Worm (Caenorhabditis elegans) whole organism, young adult: ENCODE results near the gene tth-1.

Source experiments
- B0019.2 ChIP-seq: fragments of 200-800 bp; sonication (Bioruptor generic); conservative IDR thresholded peaks from 2 replicates; pipeline ENCODE4 v1.3.6; 2022; ENCODE audit warnings: missing genetic modification reagents, missing genetic modification characterization, missing compliant biosample characterization
- C06A6.2 ChIP-seq: fragments of 200-800 bp; sonication (Bioruptor generic); conservative IDR thresholded peaks from 2 replicates; pipeline ENCODE4 v1.3.6; 2022; ENCODE audit warnings: missing genetic modification characterization, missing compliant biosample characterization
- F22D6.2 ChIP-seq: sonication (generic microtip); optimal IDR thresholded peaks from 2 replicates; lab custom pipeline; 2016; ENCODE audit warnings: mild to moderate bottlenecking, missing genetic modification characterization, missing compliant biosample characterization
- F23B12.7 ChIP-seq: sonication (generic microtip); optimal IDR thresholded peaks from 2 replicates; lab custom pipeline; 2017; ENCODE audit warnings: missing genetic modification characterization, mild to moderate bottlenecking, missing compliant biosample characterization, antibody characterized with exemption, moderate library complexity; ENCODE audit not compliant: insufficient read depth
- F37B4.10 ChIP-seq: fragments of 200-800 bp; sonication (Bioruptor generic); IDR thresholded peaks from 2 replicates; pipeline ENCODE4 v1.3.6; 2022; ENCODE audit warnings: missing genetic modification characterization, missing compliant biosample characterization
- F49E8.2 ChIP-seq: sonication (generic microtip); optimal IDR thresholded peaks from 3 replicates; lab custom pipeline; 2017; ENCODE audit warnings: missing genetic modification characterization, mild to moderate bottlenecking, missing compliant biosample characterization, antibody characterized with exemption, moderate library complexity; ENCODE audit not compliant: insufficient read depth
- F55B11.4 ChIP-seq: sonication (generic microtip); optimal IDR thresholded peaks from 2 replicates; lab custom pipeline; 2016; ENCODE audit warnings: missing compliant biosample characterization, missing genetic modification characterization, borderline replicate concordance; ENCODE audit not compliant: insufficient read depth
- K12H6.12 ChIP-seq: fragments of 200-800 bp; sonication (Bioruptor generic); optimal IDR thresholded peaks from 2 replicates; lab custom pipeline; 2018; ENCODE audit warnings: mild to moderate bottlenecking, missing genetic modification characterization, missing compliant biosample characterization
- T26A5.8 ChIP-seq: sonication (generic microtip); optimal IDR thresholded peaks from 2 replicates; lab custom pipeline; 2016; ENCODE audit warnings: missing genetic modification characterization, missing compliant biosample characterization
- Y53G8AR.9 ChIP-seq: fragments of 200-800 bp; sonication (Bioruptor generic); conservative IDR thresholded peaks from 2 replicates; pipeline ENCODE4 v1.3.6; 2022; ENCODE audit warnings: missing genetic modification reagents, missing genetic modification characterization, missing compliant biosample characterization
- ZK185.1 ChIP-seq: sonication (generic microtip); optimal IDR thresholded peaks from 2 replicates; lab custom pipeline; 2016; ENCODE audit warnings: mild to moderate bottlenecking, missing genetic modification characterization, missing compliant biosample characterization; ENCODE audit not compliant: poor library complexity, severe bottlenecking
- aptf-3 ChIP-seq: fragments of 200-800 bp; sonication (Bioruptor generic); IDR thresholded peaks from 2 replicates; pipeline ENCODE4 v1.3.6; 2022; ENCODE audit warnings: missing genetic modification characterization, missing compliant biosample characterization
- attf-5 ChIP-seq: fragments of 200-800 bp; sonication (Bioruptor generic); optimal IDR thresholded peaks from 2 replicates; lab custom pipeline; 2018; ENCODE audit warnings: mild to moderate bottlenecking, missing genetic modification characterization, missing compliant biosample characterization
- ceh-100 ChIP-seq: fragments of 200-800 bp; sonication (Bioruptor generic); IDR thresholded peaks from 2 replicates; pipeline ENCODE4 v1.3.6; 2022; ENCODE audit warnings: missing genetic modification reagents, missing genetic modification characterization, missing compliant biosample characterization
- ceh-40 ChIP-seq: fragments of 200-800 bp; sonication (Bioruptor generic); IDR thresholded peaks from 2 replicates; pipeline ENCODE4 v1.3.6; 2022; ENCODE audit warnings: missing genetic modification characterization, missing compliant biosample characterization
- ceh-91 ChIP-seq: fragments of 200-800 bp; sonication (Bioruptor generic); IDR thresholded peaks from 2 replicates; pipeline ENCODE4 v1.3.6; 2022; ENCODE audit warnings: missing genetic modification reagents, missing genetic modification characterization, missing compliant biosample characterization
- chd-7 ChIP-seq: sonication (generic microtip); optimal IDR thresholded peaks from 2 replicates; lab custom pipeline; 2016; ENCODE audit warnings: mild to moderate bottlenecking, missing genetic modification characterization, moderate library complexity, missing compliant biosample characterization
- dox-1 ChIP-seq: fragments of 200-800 bp; sonication (Bioruptor generic); IDR thresholded peaks from 2 replicates; pipeline ENCODE4 v1.3.6; 2022; ENCODE audit warnings: missing genetic modification reagents, missing genetic modification characterization, missing compliant biosample characterization
- efl-1 ChIP-seq: fragments of 150-350 bp; optimal IDR thresholded peaks from 2 replicates; lab custom pipeline; 2014; ENCODE audit warnings: missing biosample characterization, missing genetic modification reagents, missing genetic modification characterization
- egrh-3 ChIP-seq: fragments of 200-800 bp; sonication (Bioruptor generic); IDR thresholded peaks from 2 replicates; pipeline ENCODE4 v1.3.6; 2022; ENCODE audit warnings: missing genetic modification reagents, missing genetic modification characterization, missing compliant biosample characterization
- fkh-3 ChIP-seq: sonication (generic microtip); optimal IDR thresholded peaks from 2 replicates; lab custom pipeline; 2016; ENCODE audit warnings: mild to moderate bottlenecking, missing genetic modification characterization, missing compliant biosample characterization
- hlh-26 ChIP-seq: fragments of 200-800 bp; sonication (Bioruptor generic); conservative IDR thresholded peaks from 2 replicates; pipeline ENCODE4 v1.3.6; 2022; ENCODE audit warnings: missing genetic modification reagents, missing genetic modification characterization, missing compliant biosample characterization
- lin-26 ChIP-seq: fragments of 200-800 bp; sonication (Bioruptor generic); IDR thresholded peaks from 2 replicates; pipeline ENCODE4 v1.3.6; 2022; ENCODE audit warnings: missing genetic modification reagents, missing genetic modification characterization, missing compliant biosample characterization
- lin-35 ChIP-seq, 3 experiments: fragments of 150-350 bp in 2 of 3; sonication (generic microtip) in 1 of 3; optimal IDR thresholded peaks; 2 replicates each; lab custom pipeline; 2014 to 2018; ENCODE audit warnings: missing biosample characterization in 3 of 3, missing genetic modification characterization in 3 of 3, missing genetic modification reagents in 3 of 3
- lin-54 ChIP-seq: fragments of 200-800 bp; sonication (Bioruptor generic); optimal IDR thresholded peaks from 2 replicates; lab custom pipeline; 2018; ENCODE audit warnings: mild to moderate bottlenecking, missing genetic modification characterization, missing compliant biosample characterization
- lir-1 ChIP-seq: fragments of 200-800 bp; sonication (Bioruptor generic); conservative IDR thresholded peaks from 2 replicates; pipeline ENCODE4 v1.3.6; 2022; ENCODE audit warnings: missing genetic modification reagents, missing genetic modification characterization, missing compliant biosample characterization
- madf-10 ChIP-seq: sonication (generic microtip); optimal IDR thresholded peaks from 2 replicates; lab custom pipeline; 2016; ENCODE audit warnings: mild to moderate bottlenecking, missing genetic modification characterization, missing compliant biosample characterization
- mes-4 ChIP-seq: sonication (generic microtip); optimal IDR thresholded peaks from 2 replicates; lab custom pipeline; 2016; ENCODE audit warnings: missing genotype, missing genetic modification characterization, missing compliant biosample characterization
- mxl-1 ChIP-seq: sonication (generic microtip); optimal IDR thresholded peaks from 2 replicates; lab custom pipeline; 2016; ENCODE audit warnings: missing genetic modification characterization, missing compliant biosample characterization
- nhr-179 ChIP-seq: sonication (generic microtip); optimal IDR thresholded peaks from 2 replicates; lab custom pipeline; 2016; ENCODE audit warnings: mild to moderate bottlenecking, missing genetic modification characterization, missing compliant biosample characterization
- nhr-27 ChIP-seq: fragments of 200-800 bp; sonication (Bioruptor generic); optimal IDR thresholded peaks from 2 replicates; lab custom pipeline; 2018; ENCODE audit warnings: mild to moderate bottlenecking, missing genetic modification characterization, moderate library complexity, missing compliant biosample characterization
- nhr-80 ChIP-seq: sonication (generic microtip); optimal IDR thresholded peaks from 2 replicates; lab custom pipeline; 2016; ENCODE audit warnings: missing genetic modification characterization, missing compliant biosample characterization
- pha-4 ChIP-seq: fragments of 150-350 bp; sonication (generic microtip); optimal IDR thresholded peaks from 2 replicates; lab custom pipeline; 2014; ENCODE audit warnings: missing biosample characterization, missing genetic modification reagents, missing genetic modification characterization
- rec-8 ChIP-seq, 2 experiments: sonication (generic microtip); optimal IDR thresholded peaks; 2 replicates each; lab custom pipeline; 2016; ENCODE audit warnings: mild to moderate bottlenecking in 2 of 2, missing genetic modification characterization in 2 of 2, missing genetic modification reagents in 2 of 2, missing genotype in 2 of 2, missing biosample characterization in 1 of 2, missing compliant biosample characterization in 1 of 2, moderate library complexity in 1 of 2
- rpc-1 ChIP-seq, 2 experiments: fragments of 150-350 bp in 1 of 2; sonication (generic microtip) in 1 of 2; optimal IDR thresholded peaks; 2 replicates each; lab custom pipeline; 2014 to 2018; ENCODE audit warnings: missing biosample characterization in 1 of 2, missing genetic modification characterization in 1 of 2, missing genetic modification reagents in 1 of 2, missing genotype in 1 of 2
- sdz-38 ChIP-seq: sonication (generic microtip); optimal IDR thresholded peaks from 2 replicates; lab custom pipeline; 2016; ENCODE audit warnings: missing genotype, missing genetic modification characterization, missing compliant biosample characterization
- ztf-18 ChIP-seq: sonication (generic microtip); optimal IDR thresholded peaks from 2 replicates; lab custom pipeline; 2016; ENCODE audit warnings: missing genotype, mild to moderate bottlenecking, missing genetic modification characterization, missing compliant biosample characterization
- ztf-26 ChIP-seq: sonication (generic microtip); optimal IDR thresholded peaks from 2 replicates; lab custom pipeline; 2017; ENCODE audit warnings: missing genetic modification characterization, missing compliant biosample characterization
- ztf-3 ChIP-seq: fragments of 200-800 bp; sonication (Bioruptor generic); optimal IDR thresholded peaks from 2 replicates; lab custom pipeline; 2018; ENCODE audit warnings: mild to moderate bottlenecking, missing genetic modification characterization, missing compliant biosample characterization

tth-1 gene

DNA sequence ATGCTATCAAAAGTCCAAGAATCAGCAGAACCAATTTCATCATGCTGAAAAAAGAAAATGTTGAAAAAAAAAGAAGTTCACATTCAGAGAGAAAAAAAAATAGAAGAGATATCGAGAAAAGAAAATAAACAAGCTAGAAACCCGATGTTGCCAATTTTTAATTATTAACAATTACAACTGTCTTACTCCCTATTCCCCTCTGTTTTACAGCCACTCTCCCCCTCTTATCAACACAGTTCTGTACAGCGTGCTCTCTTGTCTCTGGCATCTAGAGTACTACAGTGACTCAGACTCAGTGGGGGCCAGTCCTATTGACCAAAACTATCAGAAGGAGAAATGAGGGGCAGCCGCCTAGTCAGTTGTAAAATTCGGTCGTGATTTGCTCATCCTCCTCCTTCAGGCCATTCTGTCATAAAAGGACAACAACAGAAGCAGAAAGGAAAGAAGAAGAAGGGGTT, 31.0 kb downstream of the tth-1 start, which contains the start of gene wrk-1:
wrk-1 (minus strand) TSS at position 51 of the 458 bp plus-strand sequence.
- TF ChIP-seq nhr-179 (tag; lab: Kevin White, UChicago) (no peak), egrh-3 (GFP tag; lab: Robert Waterston, UW) (no peak), aptf-3 (no peak), efl-1 (no peak), ztf-3 (GFP tag; lab: Kevin White, UChicago) (no peak), lin-35 (GFP tag; optimal IDR thresholded peaks at IDR 0.05; lab: Kevin White, UChicago) (no peak), dox-1 (peak; percentile 40; the same call in 1 of the 2 replicates), lir-1 (GFP tag; lab: Robert Waterston, UW) (no peak), nhr-80 (peak; percentile 65), ceh-100 (GFP tag; lab: Robert Waterston, UW) (no peak), lin-54 (GFP tag; lab: Kevin White, UChicago) (no peak), chd-7 (no peak), rpc-1 (optimal IDR thresholded peaks at IDR 0.05; lab: Kevin White, UChicago) (no peak), rpc-1 (tag; optimal IDR thresholded peaks at IDR 0.05; lab: Kevin White, UChicago) (no peak), rec-8 (tag; optimal IDR thresholded peaks at IDR 0.05; lab: Kevin White, UChicago) (no peak), F55B11.4 (tag; lab: Kevin White, UChicago) (no peak), nhr-27 (tag; lab: Kevin White, UChicago) (no peak), lin-26 (GFP tag; lab: Robert Waterston, UW) (no peak), madf-10 (no peak)

DNA sequence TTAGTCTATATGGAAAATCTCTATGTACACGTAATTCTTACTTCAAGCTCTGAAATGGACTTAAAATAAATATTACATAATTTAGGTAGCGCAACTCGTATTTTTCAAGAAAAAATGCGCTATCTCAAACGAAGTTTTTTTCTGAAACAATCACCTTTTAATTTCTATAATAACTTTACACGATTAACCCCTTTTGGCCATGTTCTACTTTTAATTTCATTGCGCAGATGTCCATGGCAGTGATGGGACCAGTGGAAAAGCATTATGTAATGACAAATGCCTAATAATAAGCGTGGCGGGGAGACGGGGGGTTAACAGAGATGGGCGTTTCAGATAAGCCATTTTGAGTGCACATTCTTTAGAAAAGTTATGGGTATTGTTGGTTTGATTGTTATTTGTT, 32.0 kb downstream of the tth-1 start:
- no peak for TF ChIP-seq ZK185.1 (tag; lab: Kevin White, UChicago)
- TF ChIP-seq aptf-3 = no peak
- no peak for TF ChIP-seq mes-4 (tag; lab: Kevin White, UChicago)
- no peak for TF ChIP-seq Y53G8AR.9
- TF ChIP-seq pha-4 = no peak
- TF ChIP-seq attf-5 = no peak
- no peak for TF ChIP-seq sdz-38 (tag; lab: Kevin White, UChicago)
- no peak for TF ChIP-seq B0019.2 (GFP tag; lab: Robert Waterston, UW)
- no peak for TF ChIP-seq hlh-26 (GFP tag; lab: Robert Waterston, UW)
- no peak for TF ChIP-seq K12H6.12 (tag; lab: Kevin White, UChicago)
- TF ChIP-seq ztf-18 (tag; lab: Kevin White, UChicago) = no peak
- TF ChIP-seq F49E8.2 (tag; lab: Kevin White, UChicago) = no peak
- no peak for TF ChIP-seq ceh-40
- TF ChIP-seq, all 124 proteins: peak for 0

ce11 chrX:8390508-8390907, 33.0 kb downstream of the tth-1 start:
- TF ChIP-seq ceh-91 (GFP tag; lab: Robert Waterston, UW) (no peak), F23B12.7 (tag; lab: Kevin White, UChicago) (no peak), fkh-3 (tag; lab: Kevin White, UChicago) (no peak), ztf-26 (no peak), F37B4.10 (no peak), F22D6.2 (tag; lab: Kevin White, UChicago) (no peak), T26A5.8 (no peak), lin-35 (GFP tag; optimal IDR thresholded peaks at IDR 0.05; lab: Kevin White, UChicago) (no peak), pha-4 (no peak), C06A6.2 (GFP tag; lab: Robert Waterston, UW) (no peak), mxl-1 (tag; lab: Kevin White, UChicago) (no peak)
